Worm (Caenorhabditis elegans) whole organism, L4 larva: ENCODE measurements around the gene tsfm-1.

Experiments used
- F10B5.3 ChIP-seq: sonication (generic microtip); optimal IDR thresholded peaks from 2 replicates; lab custom pipeline; 2016; ENCODE audit warnings: mild to moderate bottlenecking, missing genetic modification characterization, missing compliant biosample characterization
- daf-12 ChIP-seq: fragments of 150-350 bp; optimal IDR thresholded peaks from 2 replicates; lab custom pipeline; 2014; ENCODE audit warnings: missing biosample characterization, missing genetic modification reagents, missing genetic modification characterization
- egl-27 ChIP-seq: sonication (generic microtip); optimal IDR thresholded peaks from 3 replicates; lab custom pipeline; 2017; ENCODE audit warnings: missing biosample characterization, missing genetic modification reagents, missing genetic modification characterization
- hmg-1.1 ChIP-seq: fragments of 200-800 bp; sonication (Bioruptor generic); IDR thresholded peaks from 2 replicates; pipeline ENCODE4 v1.3.6; 2022; ENCODE audit warnings: missing genetic modification reagents, missing genetic modification characterization, missing compliant biosample characterization
- lin-39 ChIP-seq: fragments of 150-350 bp; optimal IDR thresholded peaks from 2 replicates; lab custom pipeline; 2014; ENCODE audit warnings: missing biosample characterization, missing genetic modification reagents, missing genetic modification characterization
- madf-9 ChIP-seq: fragments of 200-800 bp; sonication (Bioruptor generic); conservative IDR thresholded peaks from 2 replicates; pipeline ENCODE4 v1.3.6; 2022; ENCODE audit warnings: missing genetic modification reagents, missing genetic modification characterization, missing compliant biosample characterization
- mdl-1 ChIP-seq, 2 experiments: fragments of 150-350 bp in 1 of 2; sonication (generic microtip) in 1 of 2; optimal IDR thresholded peaks; 2 replicates each; lab custom pipeline; 2014 to 2017; ENCODE audit warnings: missing biosample characterization in 2 of 2, missing genetic modification characterization in 2 of 2
- nhr-28 ChIP-seq: fragments of 150-350 bp; optimal IDR thresholded peaks from 2 replicates; lab custom pipeline; 2014; ENCODE audit warnings: missing biosample characterization, missing genetic modification characterization
- nhr-6 ChIP-seq: fragments of 150-350 bp; optimal IDR thresholded peaks from 2 replicates; lab custom pipeline; 2014; ENCODE audit warnings: missing biosample characterization, missing genetic modification characterization
- pqm-1 ChIP-seq: sonication (generic microtip); optimal IDR thresholded peaks from 2 replicates; lab custom pipeline; 2017; ENCODE audit warnings: missing biosample characterization, missing genetic modification characterization
- zag-1 ChIP-seq: fragments of 150-350 bp; optimal IDR thresholded peaks from 2 replicates; lab custom pipeline; 2014; ENCODE audit warnings: missing biosample characterization, missing genetic modification characterization
- zip-11 ChIP-seq: fragments of 200-800 bp; sonication (Bioruptor generic); IDR thresholded peaks from 2 replicates; pipeline ENCODE4 v1.3.6; 2022; ENCODE audit warnings: missing genetic modification characterization, missing compliant biosample characterization
- ztf-7 ChIP-seq: fragments of 150-350 bp; optimal IDR thresholded peaks from 2 replicates; lab custom pipeline; 2014; ENCODE audit warnings: missing biosample characterization, missing genetic modification characterization

DNA sequence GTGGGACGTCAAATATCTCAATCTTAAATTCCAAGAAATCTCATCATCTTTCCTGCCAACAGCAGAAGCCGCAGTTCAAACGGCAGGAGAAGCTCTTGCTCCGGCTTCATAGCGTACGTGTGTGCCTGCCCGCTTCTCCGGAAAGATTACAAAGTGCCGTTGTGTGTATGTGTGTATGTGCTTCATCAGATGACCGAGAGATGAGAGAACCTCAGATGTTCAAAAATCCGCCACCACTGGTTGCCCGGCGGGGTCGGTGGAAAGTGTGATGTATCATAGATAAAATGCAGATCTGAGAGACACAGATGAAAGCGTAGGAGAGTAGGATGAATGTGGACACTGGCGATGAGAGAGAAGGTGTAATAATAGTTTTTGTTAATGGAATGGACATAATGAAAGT is 37.9 kb downstream of the tsfm-1 start:
- TF ChIP-seq lin-39 (tag; lab: Kevin White, UChicago) = no peak
- TF ChIP-seq hmg-1.1 (GFP tag; lab: Robert Waterston, UW) = no peak
- no peak for TF ChIP-seq egl-27
- TF ChIP-seq nhr-6 = no peak
- no peak for TF ChIP-seq F10B5.3 (tag; lab: Kevin White, UChicago)
- no peak for TF ChIP-seq pqm-1 (tag; lab: Kevin White, UChicago)
- TF ChIP-seq daf-12 = no peak
- no peak for TF ChIP-seq mdl-1 (tag; optimal IDR thresholded peaks at IDR 0.05; lab: Kevin White, UChicago)
- no peak for TF ChIP-seq ztf-7 (tag; lab: Kevin White, UChicago)
- TF ChIP-seq zag-1 = no peak
- TF ChIP-seq nhr-28 (tag; lab: Kevin White, UChicago) = no peak
- no peak for TF ChIP-seq madf-9 (GFP tag; lab: Robert Waterston, UW)
- TF ChIP-seq zip-11 (GFP tag; lab: Robert Waterston, UW) = no peak
